Fruit fly (Drosophila melanogaster) whole organism, embryonic: ENCODE data around the gene dpr4.
A peak's percentile ranks its signal among the peaks of the same experiment; 100 is the strongest.

Experiments used
- Abd-B ChIP-seq: fragments of 200-800 bp; sonication (Bioruptor generic); optimal IDR thresholded peaks from 2 replicates; lab custom pipeline; 2018; ENCODE audit warnings: missing biosample characterization, mild to moderate bottlenecking, missing genetic modification characterization, moderate library complexity
- BtbVII ChIP-seq: fragments of 200-800 bp; sonication (Bioruptor generic); optimal IDR thresholded peaks from 3 replicates; lab custom pipeline; 2017; ENCODE audit warnings: missing biosample characterization, mild to moderate bottlenecking, missing genetic modification characterization
- CG10147 ChIP-seq: fragments of 200-800 bp; sonication (Bioruptor generic); optimal IDR thresholded peaks from 2 replicates; lab custom pipeline; 2019; ENCODE audit warnings: missing biosample characterization, mild to moderate bottlenecking, missing genetic modification characterization, moderate library complexity
- CG12391 ChIP-seq: fragments of 200-800 bp; sonication (Bioruptor generic); optimal IDR thresholded peaks from 3 replicates; lab custom pipeline; 2018; ENCODE audit warnings: missing biosample characterization, mild to moderate bottlenecking, missing genetic modification characterization, moderate library complexity
- CG14441 ChIP-seq: fragments of 200-800 bp; sonication (Bioruptor generic); IDR thresholded peaks from 2 replicates; pipeline ENCODE4 v1.3.6; 2022; ENCODE audit warnings: missing biosample characterization, missing genetic modification characterization
- CG15011 ChIP-seq: fragments of 200-800 bp; sonication (Bioruptor generic); optimal IDR thresholded peaks from 3 replicates; lab custom pipeline; 2018; ENCODE audit warnings: missing biosample characterization, mild to moderate bottlenecking, missing genetic modification characterization
- CG1529 ChIP-seq: fragments of 200-800 bp; sonication (Bioruptor generic); optimal IDR thresholded peaks from 3 replicates; lab custom pipeline; 2018; ENCODE audit warnings: missing biosample characterization, missing genetic modification characterization
- CG15601 ChIP-seq: fragments of 200-800 bp; sonication (Bioruptor generic); optimal IDR thresholded peaks from 3 replicates; lab custom pipeline; 2019; ENCODE audit warnings: missing biosample characterization, mild to moderate bottlenecking, missing genetic modification characterization, moderate library complexity
- CG1603 ChIP-seq: fragments of 200-800 bp; sonication (Bioruptor generic); optimal IDR thresholded peaks from 2 replicates; lab custom pipeline; 2019; ENCODE audit warnings: missing biosample characterization, mild to moderate bottlenecking, missing genetic modification characterization, moderate library complexity
- CG2712 ChIP-seq: fragments of 200-800 bp; optimal IDR thresholded peaks from 3 replicates; lab custom pipeline; 2019; ENCODE audit warnings: missing biosample characterization, mild to moderate bottlenecking, missing genetic modification characterization, moderate library complexity
- CG31224 ChIP-seq: fragments of 200-800 bp; sonication (Bioruptor generic); IDR thresholded peaks from 2 replicates; pipeline ENCODE4 v1.3.6; 2022; ENCODE audit warnings: missing biosample characterization, missing genetic modification characterization
- CG32767 ChIP-seq: fragments of 200-800 bp; sonication (Bioruptor generic); IDR thresholded peaks from 2 replicates; pipeline ENCODE4 v1.3.6; 2022; ENCODE audit warnings: missing biosample characterization, missing genetic modification characterization
- CG3407 ChIP-seq: fragments of 200-800 bp; sonication (Bioruptor generic); optimal IDR thresholded peaks from 2 replicates; lab custom pipeline; 2018; ENCODE audit warnings: missing biosample characterization, mild to moderate bottlenecking, missing genetic modification characterization
- CG3726 ChIP-seq: fragments of 200-800 bp; sonication (Bioruptor generic); IDR thresholded peaks from 3 replicates; pipeline ENCODE4, ENCODE4 v1.3.6; 2022; ENCODE audit warnings: missing biosample characterization, missing genetic modification characterization
- CG4328 ChIP-seq: fragments of 200-800 bp; sonication (Bioruptor generic); optimal IDR thresholded peaks from 3 replicates; lab custom pipeline; 2017; ENCODE audit warnings: missing biosample characterization, missing genetic modification reagents, missing genetic modification characterization
- CG4404 ChIP-seq: fragments of 200-800 bp; sonication (Bioruptor generic); IDR thresholded peaks from 2 replicates; pipeline ENCODE4 v1.3.6; 2022; ENCODE audit warnings: missing biosample characterization, missing genetic modification characterization
- CG4730 ChIP-seq: fragments of 200-800 bp; sonication (Bioruptor generic); IDR thresholded peaks from 2 replicates; pipeline ENCODE4 v1.3.6; 2022; ENCODE audit warnings: missing biosample characterization, missing genetic modification characterization
- CG8359 ChIP-seq: fragments of 200-800 bp; sonication (Bioruptor generic); optimal IDR thresholded peaks from 2 replicates; lab custom pipeline; 2017; ENCODE audit warnings: missing biosample characterization, mild to moderate bottlenecking, missing genetic modification characterization, borderline replicate concordance
- CG9876 ChIP-seq: fragments of 200-800 bp; sonication (Bioruptor generic); optimal IDR thresholded peaks from 2 replicates; lab custom pipeline; 2016; ENCODE audit warnings: missing biosample characterization, missing genetic modification characterization
- ERR ChIP-seq: fragments of 200-800 bp; sonication (Bioruptor generic); optimal IDR thresholded peaks from 2 replicates; lab custom pipeline; 2016; ENCODE audit warnings: missing biosample characterization, missing genetic modification characterization
- GATAe ChIP-seq: fragments of 200-800 bp; sonication (Bioruptor generic); conservative IDR thresholded peaks from 2 replicates; pipeline ENCODE4 v1.3.6; 2022; ENCODE audit warnings: missing biosample characterization, missing genetic modification characterization
- HmgD ChIP-seq: fragments of 200-800 bp; sonication (Bioruptor generic); optimal IDR thresholded peaks from 3 replicates; lab custom pipeline; 2016; ENCODE audit warnings: missing biosample characterization, missing genetic modification characterization
- Hr39 ChIP-seq: fragments of >200 bp; optimal IDR thresholded peaks from 2 replicates; lab custom pipeline; 2017
- Hr78 ChIP-seq, 2 experiments: fragments of 200-800 bp in 1 of 2; fragments of >200 bp in 1 of 2; sonication (Bioruptor generic) in 1 of 2; optimal IDR thresholded peaks; 2 replicates each; lab custom pipeline; 2017 to 2019; ENCODE audit warnings: missing biosample characterization in 2 of 2, missing genetic modification characterization in 2 of 2, mild to moderate bottlenecking in 1 of 2, moderate library complexity in 1 of 2
- Kr ChIP-seq: fragments of 200-800 bp; sonication (Bioruptor generic); optimal IDR thresholded peaks from 2 replicates; lab custom pipeline; 2017; ENCODE audit warnings: missing biosample characterization, mild to moderate bottlenecking, missing genetic modification characterization
- Oaz ChIP-seq: fragments of 200-800 bp; sonication (Bioruptor generic); IDR thresholded peaks from 2 replicates; pipeline ENCODE4 v1.3.6; 2022; ENCODE audit warnings: missing biosample characterization, missing genetic modification characterization
- Oli ChIP-seq: fragments of 200-800 bp; sonication (Bioruptor generic); optimal IDR thresholded peaks from 2 replicates; lab custom pipeline; 2018; ENCODE audit warnings: missing biosample characterization, mild to moderate bottlenecking, missing genetic modification characterization, moderate library complexity
- Sry-β ChIP-seq: fragments of 200-800 bp; sonication (Bioruptor generic); optimal IDR thresholded peaks from 2 replicates; lab custom pipeline; 2018; ENCODE audit warnings: missing biosample characterization, mild to moderate bottlenecking, missing genetic modification characterization, moderate library complexity
- Ssrp ChIP-seq: fragments of 200-800 bp; sonication (Bioruptor generic); optimal IDR thresholded peaks from 2 replicates; lab custom pipeline; 2018; ENCODE audit warnings: missing biosample characterization, mild to moderate bottlenecking, missing genetic modification characterization, moderate library complexity
- Tbp ChIP-seq: fragments of >200 bp; optimal IDR thresholded peaks from 2 replicates; lab custom pipeline; 2018; ENCODE audit warnings: missing biosample characterization, missing genetic modification characterization
- ap ChIP-seq: fragments of 200-800 bp; sonication (Bioruptor generic); IDR thresholded peaks from 2 replicates; pipeline ENCODE4 v1.3.6; 2022; ENCODE audit warnings: missing biosample characterization, missing genetic modification characterization
- bbx ChIP-seq: fragments of 200-800 bp; sonication (Bioruptor generic); IDR thresholded peaks from 2 replicates; pipeline ENCODE4 v1.3.6; 2022; ENCODE audit warnings: missing biosample characterization, missing genetic modification characterization; ENCODE audit not compliant: partially characterized antibody
- bowl ChIP-seq: fragments of 200-800 bp; sonication (Bioruptor generic); IDR thresholded peaks from 2 replicates; pipeline ENCODE4 v1.3.6; 2022; ENCODE audit warnings: missing biosample characterization, missing genetic modification characterization
- dysf ChIP-seq: fragments of 200-800 bp; sonication (Bioruptor generic); IDR thresholded peaks from 3 replicates; pipeline ENCODE4 v1.3.6; 2022; ENCODE audit warnings: missing biosample characterization, missing genetic modification characterization
- fd96Cb ChIP-seq: fragments of 200-800 bp; sonication (Bioruptor generic); optimal IDR thresholded peaks from 2 replicates; lab custom pipeline; 2018; ENCODE audit warnings: missing biosample characterization, mild to moderate bottlenecking, missing genetic modification characterization, moderate library complexity
- gcm ChIP-seq: fragments of 200-800 bp; sonication (Bioruptor generic); optimal IDR thresholded peaks from 2 replicates; lab custom pipeline; 2019; ENCODE audit warnings: missing biosample characterization, mild to moderate bottlenecking, missing genetic modification characterization, moderate library complexity
- gt ChIP-seq: fragments of 200-800 bp; sonication (Bioruptor generic); IDR thresholded peaks from 2 replicates; pipeline ENCODE4 v1.3.6; 2022; ENCODE audit warnings: missing biosample characterization, missing genetic modification characterization
- lbe ChIP-seq: fragments of 200-800 bp; sonication (Bioruptor generic); optimal IDR thresholded peaks from 2 replicates; lab custom pipeline; 2016; ENCODE audit warnings: missing biosample characterization, mild to moderate bottlenecking, missing genetic modification characterization
- lov ChIP-seq, 2 experiments: fragments of 200-800 bp in 1 of 2; fragments of >200 bp in 1 of 2; sonication (Bioruptor generic) in 1 of 2; IDR thresholded peaks in 1 of 2; optimal IDR thresholded peaks in 1 of 2; 2 replicates in 1 of 2; 3 replicates in 1 of 2; pipeline versions ENCODE4 v1.3.6 to Lab custom; 2017 to 2022; ENCODE audit warnings: missing biosample characterization in 1 of 2, missing genetic modification characterization in 1 of 2
- otp ChIP-seq: fragments of 200-800 bp; sonication (Bioruptor generic); IDR thresholded peaks from 3 replicates; pipeline ENCODE4, ENCODE4 v1.3.6; 2022; ENCODE audit warnings: missing biosample characterization, missing genetic modification characterization
- pan ChIP-seq, 4 experiments: fragments of >200 bp in 3 of 4; fragments of 200-800 bp in 1 of 4; sonication (Bioruptor generic) in 1 of 4; optimal IDR thresholded peaks in 3 of 4; IDR thresholded peaks in 1 of 4; 2 replicates each; pipeline versions ENCODE4 v1.3.6 to Lab custom; 2017 to 2022; ENCODE audit warnings: missing biosample characterization in 2 of 4, missing genetic modification characterization in 2 of 4, mixed read lengths in 1 of 4
- phol ChIP-seq: fragments of 200-800 bp; sonication (Bioruptor generic); optimal IDR thresholded peaks from 3 replicates; lab custom pipeline; 2018; ENCODE audit warnings: missing biosample characterization, mild to moderate bottlenecking, missing genetic modification characterization, moderate library complexity
- rib ChIP-seq: fragments of 200-800 bp; sonication (Bioruptor generic); IDR thresholded peaks from 2 replicates; pipeline ENCODE4 v1.3.6; 2022; ENCODE audit warnings: missing biosample characterization, missing genetic modification characterization
- sens ChIP-seq: fragments of 200-800 bp; sonication (Bioruptor generic); peaks from one replicate; lab custom pipeline; 2016; ENCODE audit warnings: missing biosample characterization, missing genetic modification characterization
- tll ChIP-seq, 2 experiments: fragments of 200-800 bp in 1 of 2; fragments of >200 bp in 1 of 2; sonication (Bioruptor generic) in 1 of 2; optimal IDR thresholded peaks; 2 replicates each; lab custom pipeline; 2017 to 2019; ENCODE audit warnings: missing biosample characterization in 2 of 2, missing genetic modification characterization in 2 of 2, mild to moderate bottlenecking in 1 of 2, moderate library complexity in 1 of 2
- trem ChIP-seq: fragments of 200-800 bp; optimal IDR thresholded peaks from 3 replicates; lab custom pipeline; 2019; ENCODE audit warnings: missing biosample characterization, mild to moderate bottlenecking, missing genetic modification characterization, moderate library complexity
- unc-4 ChIP-seq: fragments of 200-800 bp; sonication (Bioruptor generic); IDR thresholded peaks from 2 replicates; pipeline ENCODE4 v1.3.6; 2022; ENCODE audit warnings: missing biosample characterization, missing genetic modification characterization; ENCODE audit not compliant: partially characterized antibody

Gene dpr4

DNA sequence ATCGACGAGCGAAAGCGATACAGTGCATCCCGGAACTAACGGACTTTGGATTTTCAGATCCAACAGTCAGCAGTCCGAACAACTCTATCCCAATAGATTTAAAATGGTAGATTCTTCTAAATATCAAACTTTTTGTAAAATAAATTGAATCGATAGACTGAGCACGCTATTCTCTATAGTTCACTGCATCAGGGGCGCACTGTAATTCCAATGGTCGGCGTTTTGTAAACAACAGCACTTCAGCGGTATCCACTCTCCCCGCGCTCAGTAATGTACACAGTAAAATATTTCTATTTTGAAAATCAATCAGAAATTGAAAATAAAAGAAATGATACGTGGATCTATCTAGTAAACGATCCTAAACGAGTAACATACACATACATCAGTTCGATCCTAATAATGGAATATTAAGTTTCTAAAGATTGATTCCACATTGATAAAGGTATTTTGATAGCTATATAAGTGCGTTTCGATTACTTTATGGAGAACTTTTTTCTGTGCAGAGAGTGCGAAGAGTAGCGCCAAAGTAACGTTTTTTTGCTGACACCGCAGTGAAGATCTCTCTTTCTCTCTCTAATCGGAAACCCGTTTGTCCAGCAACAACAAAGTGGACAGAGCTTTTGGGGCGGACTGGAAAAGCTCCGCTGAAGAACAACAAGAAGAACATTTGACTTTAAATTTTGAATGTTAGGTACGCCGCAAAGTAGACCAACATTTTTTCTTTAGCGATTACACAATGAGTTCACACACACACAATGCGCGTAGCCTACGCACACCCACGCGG, 19.8 kb upstream of the dpr4 start (continued):
- TF ChIP-seq CG14441 (peak; percentile 95), tll (GFP tag; optimal IDR thresholded peaks at IDR 0.05; lab: Kevin White, UChicago) (no peak), Hr78 (GFP tag; optimal IDR thresholded peaks at IDR 0.05; lab: Kevin White, UChicago) (peak in 1 of 2 experiments; percentile 84), lov (optimal IDR thresholded peaks at IDR 0.05; lab: Kevin White, UChicago) (no peak), lov (GFP tag; IDR thresholded peaks at IDR 0.05; lab: Robert Waterston, UW) (peak; percentile 91), ERR (GFP tag; lab: Kevin White, UChicago) (peak; percentile 93), CG1529 (GFP tag; lab: Kevin White, UChicago) (peak; percentile 73), CG10147 (GFP tag; lab: Kevin White, UChicago) (peak; percentile 90), sens (GFP tag; lab: Kevin White, UChicago) (peak; percentile 99), Kr (GFP tag; lab: Kevin White, UChicago) (no peak), HmgD (GFP tag; lab: Kevin White, UChicago) (peak; percentile 88), fd96Cb (tag; lab: Kevin White, UChicago) (peak; percentile 89), GATAe (GFP tag; lab: Robert Waterston, UW) (peak; percentile 69), bbx (no peak), CG4328 (GFP tag; lab: Kevin White, UChicago) (peak; percentile 94), CG12391 (tag; lab: Kevin White, UChicago) (peak; percentile 86), CG9876 (GFP tag; lab: Kevin White, UChicago) (peak; percentile 69), Sry-β (GFP tag; lab: Kevin White, UChicago) (peak; percentile 51), CG31224 (GFP tag; lab: Robert Waterston, UW) (peak; percentile 86), CG32767 (peak; percentile 68; the same call in 1 of the 2 replicates), CG8359 (GFP tag; lab: Kevin White, UChicago) (peak; percentile 66), ap (GFP tag; lab: Robert Waterston, UW) (peak; percentile 77), BtbVII (GFP tag; lab: Kevin White, UChicago) (peak; percentile 93), pan (optimal IDR thresholded peaks at IDR 0.05; lab: Kevin White, UChicago) (no peak), pan (GFP tag; optimal IDR thresholded peaks at IDR 0.05 in 1 of 2, IDR thresholded peaks at IDR 0.05 in 1 of 2) (peak in 1 of 2 experiments; percentile 94), Oli (tag; lab: Kevin White, UChicago) (peak; percentile 87), gcm (GFP tag; lab: Kevin White, UChicago) (peak; percentile 78), dysf (peak; percentile 97), lbe (GFP tag; lab: Kevin White, UChicago) (peak; percentile 92), CG15011 (GFP tag; lab: Kevin White, UChicago) (peak; percentile 90), CG3407 (peak; percentile 73), phol (tag; lab: Kevin White, UChicago) (peak; percentile 93), CG4404 (GFP tag; lab: Robert Waterston, UW) (peak; percentile 83), gt (GFP tag; lab: Robert Waterston, UW) (peak; percentile 65), CG3726 (GFP tag; lab: Robert Waterston, UW) (peak; percentile 81; the same call in 2 of the 3 replicates), Oaz (GFP tag; lab: Robert Waterston, UW) (peak; percentile 78), Ssrp (tag; lab: Kevin White, UChicago) (peak; percentile 72), CG15601 (tag; lab: Kevin White, UChicago) (peak; percentile 76), CG2712 (tag; lab: Kevin White, UChicago) (peak; percentile 95), trem (tag; lab: Kevin White, UChicago) (peak; percentile 85), CG1603 (tag; lab: Kevin White, UChicago) (peak; percentile 92), Tbp (GFP tag; lab: Kevin White, UChicago) (no peak), rib (peak; percentile 92), unc-4 (GFP tag; lab: Robert Waterston, UW) (no peak), otp (GFP tag; lab: Robert Waterston, UW) (peak; percentile 85), Abd-B (peak; percentile 89), bowl (GFP tag; lab: Robert Waterston, UW) (peak; percentile 67), Hr39 (lab: Kevin White, UChicago) (no peak), CG4730 (GFP tag; lab: Robert Waterston, UW) (peak; percentile 86)
